Fruit fly (Drosophila melanogaster): Measurements from ENCODE around the gene IP3K2.

Gene IP3K2

dm6 chrX:13303527-13303655, at the start of gene IP3K2:
Gene IP3K2, plus strand, starts transcription at chrX:13303633.
- TF ChIP-seq insv (optimal IDR thresholded peaks at IDR 0.05) (no peak), ttk (optimal IDR thresholded peaks at IDR 0.05) (no peak), h (optimal IDR thresholded peaks at IDR 0.05) (no peak), Sin3A (optimal IDR thresholded peaks at IDR 0.05) (no peak), psq (optimal IDR thresholded peaks at IDR 0.05) (no peak), Myc (optimal IDR thresholded peaks at IDR 0.05) (no peak)

- TF ChIP-seq ttk (optimal IDR thresholded peaks at IDR 0.05) (no peak), Myc (optimal IDR thresholded peaks at IDR 0.05) (no peak), h (optimal IDR thresholded peaks at IDR 0.05) (no peak)
These were observed 49.0 kb upstream of the IP3K2 start for dm6 chrX:13254442-13254841.

- TF ChIP-seq ttk (optimal IDR thresholded peaks at IDR 0.05) (no peak), Sin3A (optimal IDR thresholded peaks at IDR 0.05) (no peak), insv (optimal IDR thresholded peaks at IDR 0.05) (no peak), h (optimal IDR thresholded peaks at IDR 0.05) (no peak), Myc (optimal IDR thresholded peaks at IDR 0.05) (no peak), psq (optimal IDR thresholded peaks at IDR 0.05) (no peak)
These were observed 46.5 kb upstream of the IP3K2 start for dm6 chrX:13256967-13257366.

- TF ChIP-seq Sin3A (optimal IDR thresholded peaks at IDR 0.05) (no peak), h (optimal IDR thresholded peaks at IDR 0.05) (no peak)
These were observed 45.2 kb upstream of the IP3K2 start, which contains the start of the genes mew and CG15742 for dm6 chrX:13258048-13258756. Gene mew, minus strand, starts transcription at chrX:13258490. Gene CG15742, minus strand, starts transcription at chrX:13258495.

dm6 chrX:13258757-13259067, 44.7 kb upstream of the IP3K2 start, which contains the start of gene comt:
Gene comt, plus strand, starts transcription at chrX:13259021.
- TF ChIP-seq ttk (optimal IDR thresholded peaks at IDR 0.05), result no peak
- TF ChIP-seq Myc (optimal IDR thresholded peaks at IDR 0.05), result no peak
- no peak for TF ChIP-seq Sin3A (optimal IDR thresholded peaks at IDR 0.05)
- no peak for TF ChIP-seq psq (optimal IDR thresholded peaks at IDR 0.05)
- TF ChIP-seq insv (optimal IDR thresholded peaks at IDR 0.05), result no peak
- TF ChIP-seq h (optimal IDR thresholded peaks at IDR 0.05), result no peak

- TF ChIP-seq Myc (optimal IDR thresholded peaks at IDR 0.05), result no peak
- no peak for TF ChIP-seq h (optimal IDR thresholded peaks at IDR 0.05)
- TF ChIP-seq ttk (optimal IDR thresholded peaks at IDR 0.05), result no peak
- TF ChIP-seq insv (optimal IDR thresholded peaks at IDR 0.05), result no peak
- no peak for TF ChIP-seq Sin3A (optimal IDR thresholded peaks at IDR 0.05)
These were observed 30.7 kb upstream of the IP3K2 start for dm6 chrX:13272676-13273233.

- no peak for TF ChIP-seq psq (optimal IDR thresholded peaks at IDR 0.05)
- TF ChIP-seq insv (optimal IDR thresholded peaks at IDR 0.05), result no peak
- no peak for TF ChIP-seq ttk (optimal IDR thresholded peaks at IDR 0.05)
- TF ChIP-seq h (optimal IDR thresholded peaks at IDR 0.05), result no peak
- TF ChIP-seq Myc (optimal IDR thresholded peaks at IDR 0.05), result no peak
- TF ChIP-seq Sin3A (optimal IDR thresholded peaks at IDR 0.05), result no peak
These were observed 30.0 kb upstream of the IP3K2 start for dm6 chrX:13273417-13273816.

dm6 chrX:13274429-13275095, 28.9 kb upstream of the IP3K2 start:
- no peak for TF ChIP-seq insv (optimal IDR thresholded peaks at IDR 0.05)
- TF ChIP-seq psq (optimal IDR thresholded peaks at IDR 0.05), result no peak
- TF ChIP-seq ttk (optimal IDR thresholded peaks at IDR 0.05), result no peak
- no peak for TF ChIP-seq h (optimal IDR thresholded peaks at IDR 0.05)
- TF ChIP-seq Myc (optimal IDR thresholded peaks at IDR 0.05), result no peak
- TF ChIP-seq Sin3A (optimal IDR thresholded peaks at IDR 0.05), result no peak

dm6 chrX:13275139-13275538, 28.3 kb upstream of the IP3K2 start:
- TF ChIP-seq insv (optimal IDR thresholded peaks at IDR 0.05) (no peak), Sin3A (optimal IDR thresholded peaks at IDR 0.05) (no peak), ttk (optimal IDR thresholded peaks at IDR 0.05) (no peak), h (optimal IDR thresholded peaks at IDR 0.05) (no peak), Myc (optimal IDR thresholded peaks at IDR 0.05) (no peak), psq (optimal IDR thresholded peaks at IDR 0.05) (no peak)

- TF ChIP-seq h (optimal IDR thresholded peaks at IDR 0.05) (no peak), psq (optimal IDR thresholded peaks at IDR 0.05) (no peak), Myc (optimal IDR thresholded peaks at IDR 0.05) (no peak), insv (optimal IDR thresholded peaks at IDR 0.05) (no peak), Sin3A (optimal IDR thresholded peaks at IDR 0.05) (no peak), ttk (optimal IDR thresholded peaks at IDR 0.05) (no peak)
These were observed 26.7 kb upstream of the IP3K2 start for dm6 chrX:13276713-13277112.

- TF ChIP-seq Myc (optimal IDR thresholded peaks at IDR 0.05) (no peak), ttk (optimal IDR thresholded peaks at IDR 0.05) (no peak), psq (optimal IDR thresholded peaks at IDR 0.05) (no peak), insv (optimal IDR thresholded peaks at IDR 0.05) (no peak), Sin3A (optimal IDR thresholded peaks at IDR 0.05) (no peak), h (optimal IDR thresholded peaks at IDR 0.05) (no peak)
These were observed 26.3 kb upstream of the IP3K2 start for dm6 chrX:13277148-13277547.

- TF ChIP-seq Sin3A (optimal IDR thresholded peaks at IDR 0.05) (no peak), ttk (optimal IDR thresholded peaks at IDR 0.05) (no peak), insv (optimal IDR thresholded peaks at IDR 0.05) (no peak), Myc (optimal IDR thresholded peaks at IDR 0.05) (no peak), h (optimal IDR thresholded peaks at IDR 0.05) (no peak), psq (optimal IDR thresholded peaks at IDR 0.05) (no peak)
These were observed 25.6 kb upstream of the IP3K2 start for dm6 chrX:13277580-13278467.

All from Kc167 (cell line).